Fruit fly (Drosophila melanogaster): Measurements from ENCODE around the gene CG33229.

Gene CG33229

dm6 chr3L:246644-247199 is 23.1 kb downstream of the CG33229 start (continued):
- peak; percentile 98 for TF ChIP-seq Myb (GFP tag; optimal IDR thresholded peaks at IDR 0.05)
- no peak for TF ChIP-seq gsb-n (tag; optimal IDR thresholded peaks at IDR 0.05)
- peak; percentile 42 for TF ChIP-seq CG17802 (tag; optimal IDR thresholded peaks at IDR 0.05)
- TF ChIP-seq Aef1 (GFP tag; IDR thresholded peaks at IDR 0.05): peak; percentile 27; the same call in 1 of the 3 replicates
- no peak for TF ChIP-seq mld (GFP tag; IDR thresholded peaks at IDR 0.05; ENCODE audit: partially characterized antibody)
- no peak for TF ChIP-seq Drgx (GFP tag; IDR thresholded peaks at IDR 0.05)
- TF ChIP-seq so (GFP tag; IDR thresholded peaks at IDR 0.05): no peak
- TF ChIP-seq CG4617 (GFP tag; optimal IDR thresholded peaks at IDR 0.05; ENCODE audit: borderline replicate concordance): peak; percentile 94
- peak; percentile 67 for TF ChIP-seq CG17912 (GFP tag; optimal IDR thresholded peaks at IDR 0.05)
- TF ChIP-seq CG16863 (GFP tag; optimal IDR thresholded peaks at IDR 0.05): peak; percentile 26
- peak; percentile 38 for TF ChIP-seq lbe (GFP tag; optimal IDR thresholded peaks at IDR 0.05)
- peak; percentile 77 for TF ChIP-seq CG1603 (tag; optimal IDR thresholded peaks at IDR 0.05)
- TF ChIP-seq CG8281 (tag; optimal IDR thresholded peaks at IDR 0.05): no peak
- TF ChIP-seq disco-r (GFP tag; optimal IDR thresholded peaks at IDR 0.05): no peak
- peak; percentile 36 for TF ChIP-seq en (GFP tag; optimal IDR thresholded peaks at IDR 0.05)
- TF ChIP-seq CG7987 (GFP tag; optimal IDR thresholded peaks at IDR 0.05): peak; percentile 83
- TF ChIP-seq CG3847 (GFP tag; IDR thresholded peaks at IDR 0.05): peak; percentile 58
- TF ChIP-seq Bgb (GFP tag; IDR thresholded peaks at IDR 0.05; ENCODE audit: partially characterized antibody): peak; percentile 75
- TF ChIP-seq dpn (GFP tag; optimal IDR thresholded peaks at IDR 0.05): peak; percentile 46 to 48
- no peak for TF ChIP-seq fd96Cb (tag; optimal IDR thresholded peaks at IDR 0.05)
- peak; percentile 22; the same call in 1 of the 2 replicates for TF ChIP-seq Ptx1 (GFP tag; IDR thresholded peaks at IDR 0.05)
- TF ChIP-seq Scr (GFP tag; IDR thresholded peaks at IDR 0.05; ENCODE audit: partially characterized antibody): peak; percentile 61
- no peak for TF ChIP-seq CG4707 (GFP tag; optimal IDR thresholded peaks at IDR 0.05)
- no peak for TF ChIP-seq CG12104 (GFP tag; optimal IDR thresholded peaks at IDR 0.05)
- no peak for TF ChIP-seq gcm (GFP tag; optimal IDR thresholded peaks at IDR 0.05)
- no peak for TF ChIP-seq pros (GFP tag; optimal IDR thresholded peaks at IDR 0.05)
- no peak for TF ChIP-seq CG31441 (GFP tag; IDR thresholded peaks at IDR 0.05)
- peak; percentile 73 for TF ChIP-seq CG16813 (GFP tag; IDR thresholded peaks at IDR 0.05; ENCODE audit: partially characterized antibody)
- no peak for TF ChIP-seq CG12299 (tag; optimal IDR thresholded peaks at IDR 0.05)
- TF ChIP-seq ttk (GFP tag; IDR thresholded peaks at IDR 0.05): no peak
- TF ChIP-seq Atf6 (GFP tag; IDR thresholded peaks at IDR 0.05): no peak
- TF ChIP-seq dan (GFP tag; IDR thresholded peaks at IDR 0.05): no peak
- peak; percentile 67 for TF ChIP-seq CG17186 (GFP tag; optimal IDR thresholded peaks at IDR 0.05)
- no peak for TF ChIP-seq Lpt (GFP tag; optimal IDR thresholded peaks at IDR 0.05)
- no peak for TF ChIP-seq gt (GFP tag; IDR thresholded peaks at IDR 0.05)
- peak; percentile 42 for TF ChIP-seq jumu (GFP tag; optimal IDR thresholded peaks at IDR 0.05)
- TF ChIP-seq gsb (GFP tag; IDR thresholded peaks at IDR 0.05): peak; percentile 45; the same call in 1 of the 2 replicates
- TF ChIP-seq onecut (GFP tag; IDR thresholded peaks at IDR 0.05): no peak; the same call in none of the 2 replicates
- TF ChIP-seq ken (GFP tag; IDR thresholded peaks at IDR 0.05): peak; percentile 47; the same call in 1 of the 3 replicates
- no peak for TF ChIP-seq tio (GFP tag; optimal IDR thresholded peaks at IDR 0.05)
- TF ChIP-seq CG15011 (GFP tag; optimal IDR thresholded peaks at IDR 0.05): no peak
- TF ChIP-seq CG10654 (GFP tag; optimal IDR thresholded peaks at IDR 0.05): peak; percentile 31
- TF ChIP-seq Poxn (GFP tag; IDR thresholded peaks at IDR 0.05): no peak
- TF ChIP-seq CG15514 (GFP tag; optimal IDR thresholded peaks at IDR 0.05): peak; percentile 76
- TF ChIP-seq CG5245 (GFP tag; optimal IDR thresholded peaks at IDR 0.05): peak; percentile 30
- no peak for TF ChIP-seq oc (tag; optimal IDR thresholded peaks at IDR 0.05)
- TF ChIP-seq CG13123 (GFP tag; optimal IDR thresholded peaks at IDR 0.05): no peak
- TF ChIP-seq CG13296 (GFP tag; optimal IDR thresholded peaks at IDR 0.05): no peak
- TF ChIP-seq psq (GFP tag; optimal IDR thresholded peaks at IDR 0.05): no peak
- TF ChIP-seq CG11696 (GFP tag; IDR thresholded peaks at IDR 0.05): no peak
- TF ChIP-seq CG33213 (GFP tag; optimal IDR thresholded peaks at IDR 0.05): peak; percentile 89

Data from whole organism, embryonic.